Worm (Caenorhabditis elegans): ENCODE measurements around the gene popl-7.

popl-7 gene

ce11 chrIV:13360144-13360543 lies 10.3 kb upstream of the popl-7 start, which contains the start of gene Y62E10A.3:
Y62E10A.3 (minus strand) TSS chrIV:13360244.
- TF ChIP-seq unc-62 (GFP tag; optimal IDR thresholded peaks at IDR 0.05) = no peak

- no peak for TF ChIP-seq unc-62 (GFP tag; optimal IDR thresholded peaks at IDR 0.05)
These were observed 5.6 kb upstream of the popl-7 start, which contains the start of gene srsx-25 for ce11 chrIV:13364869-13365268. srsx-25 (plus strand) TSS chrIV:13365169.

- TF ChIP-seq unc-62 (GFP tag; optimal IDR thresholded peaks at IDR 0.05) = no peak
These were observed 1.2 kb upstream of the popl-7 start, which contains the start of gene agt-1 for ce11 chrIV:13369120-13369842. agt-1 (minus strand) TSS chrIV:13369412.

ce11 chrIV:13371699-13372098 lies 1.2 kb downstream of the popl-7 start, which contains the start of gene Y62E10A.6:
Y62E10A.6 (plus strand) TSS chrIV:13371999.
- TF ChIP-seq unc-62 (GFP tag; optimal IDR thresholded peaks at IDR 0.05) = no peak

ce11 chrIV:13374918-13375317 lies 4.4 kb downstream of the popl-7 start:
- no peak for TF ChIP-seq unc-62 (GFP tag; optimal IDR thresholded peaks at IDR 0.05)

- TF ChIP-seq unc-62 (GFP tag; optimal IDR thresholded peaks at IDR 0.05) = no peak
These were observed 7.2 kb downstream of the popl-7 start, which contains the start of gene mau-8 for ce11 chrIV:13377716-13378115. mau-8 (plus strand) TSS chrIV:13378016.

- no peak for TF ChIP-seq unc-62 (GFP tag; optimal IDR thresholded peaks at IDR 0.05)
These were observed 10.0 kb downstream of the popl-7 start for ce11 chrIV:13380506-13380905.

- TF ChIP-seq unc-62 (GFP tag; optimal IDR thresholded peaks at IDR 0.05) = no peak
These were observed 11.3 kb downstream of the popl-7 start, which contains the start of gene emc-3 for ce11 chrIV:13381823-13382222. emc-3 (minus strand) TSS chrIV:13381923.

- no peak for TF ChIP-seq unc-62 (GFP tag; optimal IDR thresholded peaks at IDR 0.05)
These were observed 13.4 kb downstream of the popl-7 start, which contains the start of gene rab-19 for ce11 chrIV:13383763-13384436. rab-19 (minus strand) TSS chrIV:13384386.

ce11 chrIV:13386043-13386442 lies 15.6 kb downstream of the popl-7 start, which contains the start of the genes Y62E10A.20, Y62E10A.23 and mdt-9:
Y62E10A.20 (minus strand) TSS chrIV:13386091.
Y62E10A.23 (plus strand) TSS chrIV:13386324.
mdt-9 (plus strand) TSS chrIV:13386380.
- TF ChIP-seq unc-62 (GFP tag; optimal IDR thresholded peaks at IDR 0.05) = no peak

- no peak for TF ChIP-seq unc-62 (GFP tag; optimal IDR thresholded peaks at IDR 0.05)
These were observed 16.4 kb downstream of the popl-7 start, which contains the start of gene lsm-3 for ce11 chrIV:13386903-13387302. lsm-3 (plus strand) TSS chrIV:13387203.

- TF ChIP-seq unc-62 (GFP tag; optimal IDR thresholded peaks at IDR 0.05) = no peak
These were observed 18.3 kb downstream of the popl-7 start for ce11 chrIV:13388779-13389178.

- TF ChIP-seq unc-62 (GFP tag; optimal IDR thresholded peaks at IDR 0.05) = no peak
These were observed 18.7 kb downstream of the popl-7 start for ce11 chrIV:13389237-13389636.

ce11 chrIV:13390770-13391169 lies 20.3 kb downstream of the popl-7 start:
- no peak for TF ChIP-seq unc-62 (GFP tag; optimal IDR thresholded peaks at IDR 0.05)

- TF ChIP-seq unc-62 (GFP tag; optimal IDR thresholded peaks at IDR 0.05) = no peak
These were observed 21.7 kb downstream of the popl-7 start for ce11 chrIV:13392230-13392629.

ce11 chrIV:13393246-13393716 lies 22.8 kb downstream of the popl-7 start:
- no peak for TF ChIP-seq unc-62 (GFP tag; optimal IDR thresholded peaks at IDR 0.05)

Data from whole organism, dauer.